Worm (Caenorhabditis elegans) whole organism, midembryonic: ENCODE data around the gene ceh-54.

Source experiments
- cog-1 ChIP-seq: sonication (generic microtip); optimal IDR thresholded peaks from 2 replicates; lab custom pipeline; 2016; ENCODE audit warnings: missing genetic modification characterization, missing compliant biosample characterization
- flt-1 ChIP-seq: fragments of 200-800 bp; sonication (Bioruptor generic); IDR thresholded peaks from 2 replicates; pipeline ENCODE4 v1.3.6; 2022; ENCODE audit warnings: missing genetic modification characterization, missing compliant biosample characterization
- klf-2 ChIP-seq: fragments of 200-800 bp; sonication (Bioruptor generic); conservative IDR thresholded peaks from 2 replicates; pipeline ENCODE4 v1.3.6; 2022; ENCODE audit warnings: missing genetic modification reagents, missing genetic modification characterization, missing compliant biosample characterization
- ref-1 ChIP-seq: fragments of 200-800 bp; sonication (Bioruptor generic); conservative IDR thresholded peaks from 2 replicates; pipeline ENCODE4 v1.3.6; 2022; ENCODE audit warnings: missing genetic modification reagents, missing genetic modification characterization, missing compliant biosample characterization
- ztf-23 ChIP-seq: fragments of 200-800 bp; sonication (Bioruptor generic); IDR thresholded peaks from 2 replicates; pipeline ENCODE4 v1.3.6; 2022; ENCODE audit warnings: missing genetic modification reagents, missing genetic modification characterization, missing compliant biosample characterization
- ztf-29 ChIP-seq: fragments of 200-800 bp; sonication (Bioruptor generic); IDR thresholded peaks from 2 replicates; pipeline ENCODE4 v1.3.6; 2022; ENCODE audit warnings: missing genetic modification reagents, missing genetic modification characterization, missing compliant biosample characterization

ce11 chrX:6162037-6162436, 32.0 kb downstream of the ceh-54 start:
- TF ChIP-seq ztf-23 (GFP tag; lab: Robert Waterston, UW) (no peak), cog-1 (tag; lab: Kevin White, UChicago) (no peak), flt-1 (GFP tag; lab: Robert Waterston, UW) (no peak), ztf-29 (GFP tag; lab: Robert Waterston, UW) (no peak), klf-2 (GFP tag; lab: Robert Waterston, UW) (no peak), ref-1 (GFP tag; lab: Robert Waterston, UW) (no peak)
